Worm (Caenorhabditis elegans) whole organism, late embryonic: ENCODE measurements around the gene hacd-1.

Experiments
- C08G9.2 ChIP-seq: sonication (generic microtip); optimal IDR thresholded peaks from 2 replicates; lab custom pipeline; 2016; ENCODE audit warnings: mild to moderate bottlenecking, missing genetic modification characterization, moderate library complexity, missing compliant biosample characterization
- C38D4.7 ChIP-seq: fragments of 200-800 bp; sonication (Bioruptor generic); optimal IDR thresholded peaks from 2 replicates; lab custom pipeline; 2018; ENCODE audit warnings: mild to moderate bottlenecking, missing genetic modification characterization, moderate library complexity, missing compliant biosample characterization
- F13H6.1 ChIP-seq: sonication (generic microtip); optimal IDR thresholded peaks from 2 replicates; lab custom pipeline; 2016; ENCODE audit warnings: missing genetic modification characterization, missing compliant biosample characterization
- K02D7.2 ChIP-seq: sonication (generic microtip); optimal IDR thresholded peaks from 2 replicates; lab custom pipeline; 2017; ENCODE audit warnings: mild to moderate bottlenecking, missing genetic modification characterization, missing compliant biosample characterization
- K09A11.1 ChIP-seq: sonication (generic microtip); optimal IDR thresholded peaks from 2 replicates; lab custom pipeline; 2017; ENCODE audit warnings: antibody characterized with exemption, mild to moderate bottlenecking, missing genetic modification characterization, missing compliant biosample characterization; ENCODE audit not compliant: insufficient read depth
- T23F11.4 ChIP-seq: fragments of 200-800 bp; sonication (Bioruptor generic); optimal IDR thresholded peaks from 2 replicates; lab custom pipeline; 2018; ENCODE audit warnings: mild to moderate bottlenecking, missing genetic modification characterization, missing compliant biosample characterization
- Y22D7AL.16 ChIP-seq: sonication (generic microtip); optimal IDR thresholded peaks from 2 replicates; lab custom pipeline; 2016; ENCODE audit warnings: missing genetic modification characterization, missing compliant biosample characterization
- ceh-14 ChIP-seq: sonication (generic microtip); optimal IDR thresholded peaks from 2 replicates; lab custom pipeline; 2016; ENCODE audit warnings: missing genotype, missing genetic modification characterization, missing compliant biosample characterization
- ceh-18 ChIP-seq: sonication (generic microtip); optimal IDR thresholded peaks from 2 replicates; lab custom pipeline; 2016; ENCODE audit warnings: missing genetic modification characterization, missing compliant biosample characterization
- ceh-19 ChIP-seq: fragments of 200-800 bp; sonication (Bioruptor generic); optimal IDR thresholded peaks from 2 replicates; lab custom pipeline; 2018; ENCODE audit warnings: mild to moderate bottlenecking, missing genetic modification characterization, missing compliant biosample characterization
- ceh-2 ChIP-seq: sonication (generic microtip); optimal IDR thresholded peaks from 2 replicates; lab custom pipeline; 2016; ENCODE audit warnings: missing genotype, missing genetic modification characterization, missing compliant biosample characterization
- ceh-22 ChIP-seq: sonication (generic microtip); optimal IDR thresholded peaks from 2 replicates; lab custom pipeline; 2017; ENCODE audit warnings: missing biosample characterization, missing genetic modification characterization
- ceh-30 ChIP-seq: fragments of 150-350 bp; optimal IDR thresholded peaks from 2 replicates; lab custom pipeline; 2014; ENCODE audit warnings: missing biosample characterization, missing genetic modification characterization
- ceh-31 ChIP-seq: sonication (generic microtip); optimal IDR thresholded peaks from 2 replicates; lab custom pipeline; 2016; ENCODE audit warnings: missing genetic modification characterization, missing compliant biosample characterization
- ceh-48 ChIP-seq: sonication (generic microtip); optimal IDR thresholded peaks from 2 replicates; lab custom pipeline; 2016; ENCODE audit warnings: missing genetic modification characterization, inconsistent platforms, missing compliant biosample characterization
- ceh-6 ChIP-seq: fragments of 200-800 bp; sonication (Bioruptor generic); optimal IDR thresholded peaks from 2 replicates; lab custom pipeline; 2018; ENCODE audit warnings: mild to moderate bottlenecking, missing genetic modification characterization, missing compliant biosample characterization
- ceh-9 ChIP-seq: sonication (generic microtip); optimal IDR thresholded peaks from 2 replicates; lab custom pipeline; 2016; ENCODE audit warnings: mild to moderate bottlenecking, missing genetic modification characterization, inconsistent platforms, missing compliant biosample characterization
- elt-2 ChIP-seq: sonication (generic microtip); optimal IDR thresholded peaks from 2 replicates; lab custom pipeline; 2016; ENCODE audit warnings: missing genetic modification reagents, missing genetic modification characterization, missing compliant biosample characterization
- ets-4 ChIP-seq: sonication (generic microtip); optimal IDR thresholded peaks from 2 replicates; lab custom pipeline; 2016; ENCODE audit warnings: missing genetic modification characterization, missing compliant biosample characterization
- eyg-1 ChIP-seq: sonication (generic microtip); optimal IDR thresholded peaks from 2 replicates; lab custom pipeline; 2016; ENCODE audit warnings: missing genotype, missing genetic modification characterization, missing compliant biosample characterization
- fkh-10 ChIP-seq: fragments of 150-350 bp; optimal IDR thresholded peaks from 2 replicates; lab custom pipeline; 2014; ENCODE audit warnings: missing biosample characterization, missing genetic modification reagents, missing genetic modification characterization
- fkh-6 ChIP-seq: sonication (generic microtip); optimal IDR thresholded peaks from 2 replicates; lab custom pipeline; 2016; ENCODE audit warnings: missing genetic modification characterization, missing compliant biosample characterization
- hlh-30 ChIP-seq: sonication (generic microtip); optimal IDR thresholded peaks from 2 replicates; lab custom pipeline; 2017; ENCODE audit warnings: antibody characterized with exemption, missing genetic modification characterization, missing compliant biosample characterization; ENCODE audit not compliant: insufficient read depth
- hlh-6 ChIP-seq: sonication (generic microtip); optimal IDR thresholded peaks from 2 replicates; lab custom pipeline; 2016; ENCODE audit warnings: missing genotype, missing genetic modification characterization, missing compliant biosample characterization
- hlh-8 ChIP-seq: sonication (generic microtip); optimal IDR thresholded peaks from 2 replicates; lab custom pipeline; 2016; ENCODE audit warnings: missing genotype, missing genetic modification characterization, missing compliant biosample characterization
- madf-2 ChIP-seq: sonication (generic microtip); optimal IDR thresholded peaks from 2 replicates; lab custom pipeline; 2017; ENCODE audit warnings: missing genetic modification characterization, missing compliant biosample characterization
- mec-3 ChIP-seq: sonication (generic microtip); optimal IDR thresholded peaks from 2 replicates; lab custom pipeline; 2016; ENCODE audit warnings: borderline replicate concordance, missing genetic modification characterization, missing compliant biosample characterization
- nfya-1 ChIP-seq: sonication (generic microtip); optimal IDR thresholded peaks from 2 replicates; lab custom pipeline; 2017; ENCODE audit warnings: missing genetic modification characterization, mild to moderate bottlenecking, missing compliant biosample characterization, antibody characterized with exemption, moderate library complexity
- nhr-11 ChIP-seq: fragments of 150-350 bp; optimal IDR thresholded peaks from 2 replicates; lab custom pipeline; 2014; ENCODE audit warnings: missing biosample characterization, missing genetic modification characterization
- nhr-232 ChIP-seq: sonication (generic microtip); optimal IDR thresholded peaks from 2 replicates; lab custom pipeline; 2016; ENCODE audit warnings: missing genetic modification characterization, missing compliant biosample characterization
- npax-4 ChIP-seq: sonication (generic microtip); optimal IDR thresholded peaks from 2 replicates; lab custom pipeline; 2016; ENCODE audit warnings: missing genetic modification characterization, missing compliant biosample characterization
- pag-3 ChIP-seq: sonication (generic microtip); optimal IDR thresholded peaks from 2 replicates; lab custom pipeline; 2016; ENCODE audit warnings: missing compliant biosample characterization, missing genetic modification characterization, borderline replicate concordance
- pat-9 ChIP-seq: fragments of 200-800 bp; sonication (Bioruptor generic); optimal IDR thresholded peaks from 2 replicates; lab custom pipeline; 2018; ENCODE audit warnings: mild to moderate bottlenecking, missing genetic modification characterization, moderate library complexity, missing compliant biosample characterization
- pha-2 ChIP-seq: sonication (generic microtip); optimal IDR thresholded peaks from 2 replicates; lab custom pipeline; 2017; ENCODE audit warnings: mild to moderate bottlenecking, missing genetic modification characterization, missing compliant biosample characterization
- pqm-1 ChIP-seq: sonication (generic microtip); optimal IDR thresholded peaks from 2 replicates; lab custom pipeline; 2016; ENCODE audit warnings: missing genetic modification characterization, missing compliant biosample characterization
- pros-1 ChIP-seq: fragments of 150-350 bp; optimal IDR thresholded peaks from 2 replicates; lab custom pipeline; 2014; ENCODE audit warnings: missing biosample characterization, missing genetic modification reagents, missing genetic modification characterization
- rnt-1 ChIP-seq: sonication (generic microtip); optimal IDR thresholded peaks from 2 replicates; lab custom pipeline; 2016; ENCODE audit warnings: missing genetic modification characterization, missing compliant biosample characterization
- sdc-2 ChIP-seq: sonication (generic microtip); optimal IDR thresholded peaks from 2 replicates; lab custom pipeline; 2016; ENCODE audit warnings: missing genotype, missing genetic modification characterization, missing compliant biosample characterization
- sox-2 ChIP-seq: fragments of 200-800 bp; sonication (Bioruptor generic); IDR thresholded peaks from 2 replicates; pipeline ENCODE4 v1.3.6; 2022; ENCODE audit warnings: missing genetic modification reagents, missing genetic modification characterization, missing compliant biosample characterization
- tbx-2 ChIP-seq: sonication (generic microtip); optimal IDR thresholded peaks from 2 replicates; lab custom pipeline; 2016; ENCODE audit warnings: missing genetic modification characterization, missing compliant biosample characterization
- tbx-7 ChIP-seq: sonication (generic microtip); optimal IDR thresholded peaks from 2 replicates; lab custom pipeline; 2016; ENCODE audit warnings: missing genotype, missing genetic modification characterization, missing compliant biosample characterization
- ttx-3 ChIP-seq: sonication (generic microtip); optimal IDR thresholded peaks from 2 replicates; lab custom pipeline; 2016; ENCODE audit warnings: missing genetic modification reagents, missing genetic modification characterization, missing compliant biosample characterization
- unc-3 ChIP-seq, 2 experiments: fragments of 200-800 bp in 1 of 2; sonication (Bioruptor generic) in 1 of 2; sonication (generic microtip) in 1 of 2; conservative IDR thresholded peaks in 1 of 2; optimal IDR thresholded peaks in 1 of 2; 2 replicates each; pipeline versions ENCODE4 v1.3.6 to Lab custom; 2016 to 2022; ENCODE audit warnings: missing compliant biosample characterization in 2 of 2, missing genetic modification characterization in 2 of 2, missing genetic modification reagents in 1 of 2
- unc-42 ChIP-seq: sonication (generic microtip); optimal IDR thresholded peaks from 2 replicates; lab custom pipeline; 2016; ENCODE audit warnings: missing genotype, missing genetic modification characterization, missing compliant biosample characterization
- unc-55 ChIP-seq: sonication (generic microtip); optimal IDR thresholded peaks from 2 replicates; lab custom pipeline; 2017; ENCODE audit warnings: missing biosample characterization, missing genetic modification reagents, missing genetic modification characterization
- unc-86 ChIP-seq: sonication (generic microtip); optimal IDR thresholded peaks from 2 replicates; lab custom pipeline; 2016; ENCODE audit warnings: missing genetic modification characterization, missing compliant biosample characterization
- ztf-16 ChIP-seq: sonication (generic microtip); optimal IDR thresholded peaks from 2 replicates; lab custom pipeline; 2017; ENCODE audit warnings: missing genetic modification characterization, missing compliant biosample characterization

The hacd-1 gene

DNA sequence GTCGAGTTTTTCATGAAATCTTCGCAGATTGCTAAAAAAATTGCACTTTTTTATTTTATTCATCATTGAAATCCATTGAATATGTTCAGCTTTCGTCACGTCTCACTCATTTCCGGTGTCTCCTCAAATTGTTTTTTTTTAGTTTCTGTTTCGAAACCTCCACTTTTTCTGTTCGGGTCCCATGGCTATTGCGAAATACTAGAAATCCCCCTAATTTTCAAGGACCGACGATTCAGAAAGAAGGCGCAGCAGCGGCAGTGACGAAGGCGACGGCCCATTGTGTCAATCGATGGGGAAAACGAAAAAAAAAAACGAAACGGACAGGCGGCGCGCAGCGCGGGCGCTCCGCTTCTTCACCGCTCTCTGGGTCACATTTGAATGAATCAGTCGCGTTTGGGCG lies 11.8 kb downstream of the hacd-1 start (continued):
- TF ChIP-seq ceh-48 (tag; lab: Kevin White, UChicago) (no peak), fkh-10 (GFP tag; lab: Kevin White, UChicago) (no peak)
- TF ChIP-seq, all 69 proteins: peak for 0

DNA sequence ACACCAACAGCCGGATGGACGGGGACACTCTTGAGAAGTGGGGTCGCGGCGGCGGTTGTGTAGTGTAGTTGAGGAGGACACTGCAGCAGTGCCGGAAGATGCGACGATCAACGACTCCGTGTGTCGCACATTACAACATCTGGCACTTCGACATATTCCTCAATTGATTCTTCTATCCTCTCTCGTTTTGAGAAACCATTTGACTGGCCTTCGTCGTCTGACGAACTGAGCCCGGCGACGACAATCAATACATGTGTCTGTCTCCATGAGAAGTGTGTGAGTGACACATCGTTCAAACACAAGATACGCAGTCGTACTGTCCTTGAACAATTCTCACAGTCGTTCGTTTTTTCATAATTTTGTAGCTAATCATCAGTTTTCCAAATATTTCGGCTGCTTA lies 12.4 kb downstream of the hacd-1 start:
- TF ChIP-seq ceh-2 (tag; lab: Kevin White, UChicago), result no peak
- peak; percentile 23 for TF ChIP-seq unc-55 (GFP tag; lab: Kevin White, UChicago)
- TF ChIP-seq hlh-8, result peak; percentile 18
- TF ChIP-seq unc-86 (tag; lab: Kevin White, UChicago), result no peak
- TF ChIP-seq rnt-1, result no peak
- peak; percentile 2 for TF ChIP-seq ceh-48 (tag; lab: Kevin White, UChicago)
- no peak for TF ChIP-seq K02D7.2 (tag; lab: Kevin White, UChicago)
- TF ChIP-seq ets-4 (tag; lab: Kevin White, UChicago), result no peak

DNA sequence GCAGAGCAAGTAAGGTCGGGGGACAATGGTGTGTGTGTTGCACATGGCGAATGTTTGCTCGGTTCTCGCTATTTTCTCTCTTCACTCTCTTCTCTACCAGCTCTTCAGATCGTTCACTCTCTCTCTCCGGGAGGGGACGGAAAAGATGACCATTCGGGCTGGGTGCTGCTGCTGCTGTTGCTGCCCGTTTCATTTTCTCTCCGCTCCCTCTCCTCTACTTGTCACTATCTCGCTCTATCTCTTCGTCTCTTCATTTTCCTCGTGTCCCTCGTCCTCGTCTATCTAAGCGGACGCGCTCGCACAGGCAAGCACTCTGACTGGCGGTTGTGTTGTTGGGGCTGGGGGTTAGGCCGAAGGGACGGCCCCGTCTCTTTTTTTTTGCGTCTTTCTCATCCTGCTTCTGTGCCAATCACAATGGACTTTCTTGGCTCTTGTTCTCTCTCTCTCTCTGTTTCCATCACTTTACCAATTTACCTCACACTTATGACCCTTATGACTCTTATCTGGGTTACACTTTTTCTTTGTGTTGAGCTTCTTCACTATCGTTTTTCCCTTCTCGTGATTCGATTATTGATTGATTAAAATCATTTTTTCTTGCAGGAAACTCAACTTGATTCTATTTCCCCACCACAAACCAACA lies 14.4 kb downstream of the hacd-1 start, which contains the start of the genes F53E2.2 and unc-60:
Gene F53E2.2, plus strand, starts transcription at position 601 of the 640 bp plus-strand sequence.
Gene unc-60, plus strand, starts transcription at position 601 of the 640 bp plus-strand sequence.
- peak; percentile 83 for TF ChIP-seq tbx-2
- no peak for TF ChIP-seq npax-4 (tag; lab: Kevin White, UChicago)
- TF ChIP-seq ceh-6 (GFP tag; lab: Kevin White, UChicago), result no peak
- no peak for TF ChIP-seq madf-2 (tag; lab: Kevin White, UChicago)
- peak; percentile 78 for TF ChIP-seq ceh-18 (tag; lab: Kevin White, UChicago)
- peak; percentile 5 for TF ChIP-seq ceh-22 (tag; lab: Kevin White, UChicago)
- peak; percentile 72 for TF ChIP-seq F13H6.1 (tag; lab: Kevin White, UChicago)
- peak; percentile 36 for TF ChIP-seq ceh-14 (tag; lab: Kevin White, UChicago)
- TF ChIP-seq sdc-2, result peak; percentile 40
- peak; percentile 75 for TF ChIP-seq C08G9.2 (tag; lab: Kevin White, UChicago)
- TF ChIP-seq nhr-232, result no peak
- TF ChIP-seq pag-3 (tag; lab: Kevin White, UChicago), result no peak
- TF ChIP-seq C38D4.7, result no peak
- TF ChIP-seq K02D7.2 (tag; lab: Kevin White, UChicago), result no peak
- peak; percentile 16 for TF ChIP-seq hlh-8
- TF ChIP-seq pros-1, result peak; percentile 24
- TF ChIP-seq ceh-2 (tag; lab: Kevin White, UChicago), result peak; percentile 42
- TF ChIP-seq ceh-31 (tag; lab: Kevin White, UChicago), result peak; percentile 78
- peak; percentile 69 for TF ChIP-seq unc-42 (tag; lab: Kevin White, UChicago)
- peak; percentile 25 for TF ChIP-seq elt-2 (tag; lab: Kevin White, UChicago)
- TF ChIP-seq T23F11.4 (GFP tag; lab: Kevin White, UChicago), result no peak
- TF ChIP-seq K09A11.1 (tag; lab: Kevin White, UChicago), result no peak
- no peak for TF ChIP-seq mec-3
- no peak for TF ChIP-seq ceh-9 (tag; lab: Kevin White, UChicago)
- TF ChIP-seq hlh-30 (tag; lab: Kevin White, UChicago), result peak; percentile 72
- TF ChIP-seq eyg-1 (tag; lab: Kevin White, UChicago), result no peak
- TF ChIP-seq nfya-1 (tag; lab: Kevin White, UChicago), result peak; percentile 85
- TF ChIP-seq pha-2 (tag; lab: Kevin White, UChicago), result no peak
- no peak for TF ChIP-seq nhr-11
- TF ChIP-seq Y22D7AL.16 (tag; lab: Kevin White, UChicago), result no peak
- TF ChIP-seq unc-3 (GFP tag; conservative IDR thresholded peaks at IDR 0.05; lab: Robert Waterston, UW), result no peak
- TF ChIP-seq unc-3 (tag; optimal IDR thresholded peaks at IDR 0.05; lab: Kevin White, UChicago), result no peak
- TF ChIP-seq tbx-7 (tag; lab: Kevin White, UChicago), result no peak
- TF ChIP-seq hlh-6 (tag; lab: Kevin White, UChicago), result peak; percentile 2
- TF ChIP-seq ceh-19 (GFP tag; lab: Kevin White, UChicago), result no peak
- no peak for TF ChIP-seq ttx-3 (tag; lab: Kevin White, UChicago)
- TF ChIP-seq ztf-16 (tag; lab: Kevin White, UChicago), result peak; percentile 28
- no peak for TF ChIP-seq ceh-30 (tag; lab: Kevin White, UChicago)
- TF ChIP-seq fkh-10 (GFP tag; lab: Kevin White, UChicago), result no peak
- TF ChIP-seq pat-9, result no peak
- TF ChIP-seq pqm-1 (tag; lab: Kevin White, UChicago), result peak; percentile 20
- no peak for TF ChIP-seq sox-2 (GFP tag; lab: Robert Waterston, UW)
- TF ChIP-seq fkh-6, result peak; percentile 60
